Worm (Caenorhabditis elegans) whole organism, L2 larva: Measurements from ENCODE around the gene ZK262.4.

Experiments
- elt-3 ChIP-seq: sonication (generic microtip); optimal IDR thresholded peaks from 2 replicates; lab custom pipeline; 2017; ENCODE audit warnings: missing biosample characterization, missing genetic modification characterization
- lin-39 ChIP-seq: fragments of 150-350 bp; optimal IDR thresholded peaks from 2 replicates; lab custom pipeline; 2014; ENCODE audit warnings: missing biosample characterization, missing genetic modification reagents, missing genetic modification characterization
- snpc-4 ChIP-seq: fragments of 150-350 bp; optimal IDR thresholded peaks from 2 replicates; lab custom pipeline; 2014; ENCODE audit warnings: missing biosample characterization, missing genetic modification characterization

DNA sequence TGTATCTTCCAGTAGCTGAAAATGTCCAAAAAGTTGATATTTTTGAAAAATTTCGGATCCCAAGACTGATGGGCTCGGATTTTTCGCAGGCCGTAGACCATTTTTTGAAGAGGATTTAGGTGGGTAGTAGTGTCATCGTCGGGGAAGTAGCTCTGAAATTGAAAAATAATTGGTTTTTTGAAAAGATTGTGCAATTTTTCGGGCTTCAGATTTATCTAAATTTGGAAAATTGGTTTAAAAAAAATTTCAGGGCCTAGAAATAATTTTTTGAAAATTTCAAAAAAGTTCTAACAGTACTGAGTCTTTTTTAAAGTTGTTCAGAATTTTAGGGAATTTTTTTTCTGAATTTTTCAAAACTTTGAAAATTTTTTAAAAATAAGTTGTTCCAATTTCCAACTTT is 41.8 kb downstream of the ZK262.4 start, which contains the start of gene nhr-288:
- TF ChIP-seq snpc-4 (tag; lab: Kevin White, UChicago) (no peak), elt-3 (tag; lab: Kevin White, UChicago) (no peak), lin-39 (tag; lab: Kevin White, UChicago) (no peak)
